Fruit fly (Drosophila melanogaster): ENCODE data around the gene CG34382.

Gene CG34382

DNA sequence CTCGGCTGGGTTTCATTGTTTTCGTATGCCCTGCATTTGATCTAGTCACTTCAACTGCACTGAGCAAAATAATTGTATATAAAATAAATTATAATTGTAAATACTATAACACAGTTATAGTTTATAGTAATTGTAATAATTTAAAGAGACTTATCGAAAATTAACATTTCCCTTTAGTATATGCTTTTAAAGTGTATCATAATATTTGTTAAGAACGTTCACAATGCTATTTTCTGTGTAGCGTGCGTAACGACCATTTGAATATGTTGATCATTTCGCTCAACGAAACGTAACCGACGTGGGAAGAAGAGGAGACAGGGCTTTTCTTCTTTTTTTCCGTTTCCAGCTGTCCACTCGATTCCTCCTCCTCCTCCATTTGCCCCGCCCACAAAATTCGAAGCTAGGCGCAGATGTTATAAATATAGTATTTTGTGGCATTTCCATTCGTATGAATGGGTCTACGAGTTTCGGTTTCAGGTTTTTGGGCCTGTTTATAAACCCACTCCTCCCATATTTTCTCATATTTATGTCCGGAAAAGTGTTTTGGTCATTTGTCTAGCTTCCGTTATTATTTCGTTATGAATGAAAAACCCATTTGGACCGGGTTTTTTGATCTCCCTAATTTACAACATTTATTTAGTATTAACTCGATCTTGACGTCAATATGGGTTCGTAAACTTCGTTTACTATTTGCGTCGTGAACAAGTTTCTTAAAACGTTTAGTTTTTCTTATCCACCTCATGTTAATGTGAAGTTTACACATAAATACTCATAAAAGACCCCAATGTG, 22.2 kb upstream of the CG34382 start (continued):
- TF ChIP-seq chm (GFP tag; IDR thresholded peaks at IDR 0.05) = peak; percentile 75
- no peak for TF ChIP-seq Neu2 (GFP tag; optimal IDR thresholded peaks at IDR 0.05; ENCODE audit: borderline replicate concordance)
- no peak for TF ChIP-seq Fer2 (tag; optimal IDR thresholded peaks at IDR 0.05)
- TF ChIP-seq Mad (GFP tag; optimal IDR thresholded peaks at IDR 0.05) = no peak
- peak; percentile 76 for TF ChIP-seq seq (GFP tag; IDR thresholded peaks at IDR 0.05)
- TF ChIP-seq corto (GFP tag; optimal IDR thresholded peaks at IDR 0.05) = no peak
- no peak for TF ChIP-seq CG16863 (GFP tag; optimal IDR thresholded peaks at IDR 0.05)
- no peak for TF ChIP-seq maf-S (GFP tag; optimal IDR thresholded peaks at IDR 0.05)
- peak; percentile 86 for TF ChIP-seq CG7271 (tag; optimal IDR thresholded peaks at IDR 0.05)
- TF ChIP-seq CG31224 (GFP tag; IDR thresholded peaks at IDR 0.05) = peak; percentile 61
- TF ChIP-seq CG17385 (GFP tag; optimal IDR thresholded peaks at IDR 0.05) = peak; percentile 81
- TF ChIP-seq Fer1 (GFP tag; optimal IDR thresholded peaks at IDR 0.05) = peak; percentile 61
- no peak for TF ChIP-seq NC2β (GFP tag; optimal IDR thresholded peaks at IDR 0.05)
- TF ChIP-seq bigmax (GFP tag; optimal IDR thresholded peaks at IDR 0.05) = no peak
- TF ChIP-seq nerfin-1 (tag; optimal IDR thresholded peaks at IDR 0.05) = peak; percentile 86
- TF ChIP-seq Optix (GFP tag; IDR thresholded peaks at IDR 0.05) = peak; percentile 60; the same call in 2 of the 3 replicates
- TF ChIP-seq Bteb2 (GFP tag; optimal IDR thresholded peaks at IDR 0.05) = peak; percentile 19
- TF ChIP-seq nmo (GFP tag; optimal IDR thresholded peaks at IDR 0.05) = peak; percentile 93
- TF ChIP-seq Atf-2 (GFP tag; optimal IDR thresholded peaks at IDR 0.05) = no peak
- TF ChIP-seq wdn (GFP tag; IDR thresholded peaks at IDR 0.05) = 0 out of 2 replicates have a peak, but pooled peaks have one; percentile 25
- TF ChIP-seq CG13775 (GFP tag; optimal IDR thresholded peaks at IDR 0.05) = peak; percentile 74
- TF ChIP-seq CG15514 (GFP tag; optimal IDR thresholded peaks at IDR 0.05) = peak; percentile 34
- peak; percentile 63 for TF ChIP-seq CG9817 (tag; optimal IDR thresholded peaks at IDR 0.05)
- no peak for TF ChIP-seq da (GFP tag; optimal IDR thresholded peaks at IDR 0.05)
- TF ChIP-seq CG4404 (GFP tag; IDR thresholded peaks at IDR 0.05) = peak; percentile 89
- TF ChIP-seq Nf-YB (GFP tag; optimal IDR thresholded peaks at IDR 0.05) = peak; percentile 62
- no peak for TF ChIP-seq fru (optimal IDR thresholded peaks at IDR 0.05)
- TF ChIP-seq Nf-YC (tag; optimal IDR thresholded peaks at IDR 0.05) = peak; percentile 32
- peak; percentile 19; the same call in 1 of the 2 replicates for TF ChIP-seq al (GFP tag; IDR thresholded peaks at IDR 0.05)
- peak; percentile 38 for TF ChIP-seq stwl (tag; optimal IDR thresholded peaks at IDR 0.05)
- TF ChIP-seq CG6813 (GFP tag; optimal IDR thresholded peaks at IDR 0.05) = peak; percentile 72
- TF ChIP-seq bab2 (GFP tag; optimal IDR thresholded peaks at IDR 0.05) = no peak
- peak; percentile 94 for TF ChIP-seq gsb-n (tag; optimal IDR thresholded peaks at IDR 0.05)
- TF ChIP-seq CG16813 (GFP tag; IDR thresholded peaks at IDR 0.05; ENCODE audit: partially characterized antibody) = no peak
- peak; percentile 57 for TF ChIP-seq dimm (GFP tag; IDR thresholded peaks at IDR 0.05)
- peak; percentile 82 for TF ChIP-seq dysf (GFP tag; IDR thresholded peaks at IDR 0.05)
- TF ChIP-seq Dref (GFP tag; IDR thresholded peaks at IDR 0.05) = no peak
- TF ChIP-seq Abd-B (GFP tag; optimal IDR thresholded peaks at IDR 0.05) = peak; percentile 78
- TF ChIP-seq CG12769 (tag; optimal IDR thresholded peaks at IDR 0.05) = no peak
- peak; percentile 17 for TF ChIP-seq CG7556 (GFP tag; optimal IDR thresholded peaks at IDR 0.05)
- peak; percentile 79 for TF ChIP-seq CG8359 (GFP tag; optimal IDR thresholded peaks at IDR 0.05; ENCODE audit: borderline replicate concordance)
- peak; percentile 54 for TF ChIP-seq Hmr (GFP tag; optimal IDR thresholded peaks at IDR 0.05)
- no peak for TF ChIP-seq prd (optimal IDR thresholded peaks at IDR 0.05)
- peak; percentile 93 for TF ChIP-seq prd (GFP tag; IDR thresholded peaks at IDR 0.05)
- TF ChIP-seq CG7745 (tag; optimal IDR thresholded peaks at IDR 0.05) = peak; percentile 30
- TF ChIP-seq Elba2 (GFP tag; optimal IDR thresholded peaks at IDR 0.05) = no peak
- TF ChIP-seq CG18599 (GFP tag; optimal IDR thresholded peaks at IDR 0.05) = peak; percentile 76
- peak; percentile 41; the same call in 1 of the 3 replicates for TF ChIP-seq Dbx (GFP tag; IDR thresholded peaks at IDR 0.05)
- TF ChIP-seq Mes4 (GFP tag; optimal IDR thresholded peaks at IDR 0.05) = no peak
